Fruit fly (Drosophila melanogaster) whole organism, embryonic: Measurements from ENCODE around the gene CG2124.

Experiments used
- Abd-B ChIP-seq: fragments of 200-800 bp; sonication (Bioruptor generic); optimal IDR thresholded peaks from 2 replicates; lab custom pipeline; 2018; ENCODE audit warnings: missing biosample characterization, mild to moderate bottlenecking, missing genetic modification characterization, moderate library complexity
- BEAF-32 ChIP-seq: fragments of 200-800 bp; sonication (Bioruptor generic); optimal IDR thresholded peaks from 3 replicates; lab custom pipeline; 2017; ENCODE audit warnings: missing biosample characterization, missing genetic modification characterization, mild to moderate bottlenecking, moderate library complexity, missing genetic modification reagents
- CG10979 ChIP-seq: fragments of 200-800 bp; sonication (Bioruptor generic); optimal IDR thresholded peaks from 2 replicates; lab custom pipeline; 2018; ENCODE audit warnings: missing biosample characterization, mild to moderate bottlenecking, missing genetic modification characterization, moderate library complexity
- CG12104 ChIP-seq: fragments of 200-800 bp; sonication (Bioruptor generic); optimal IDR thresholded peaks from 3 replicates; lab custom pipeline; 2016; ENCODE audit warnings: missing biosample characterization, missing genetic modification characterization
- CG12659 ChIP-seq: fragments of 200-800 bp; sonication (Bioruptor generic); optimal IDR thresholded peaks from 3 replicates; lab custom pipeline; 2017; ENCODE audit warnings: mild to moderate bottlenecking, missing biosample characterization, missing genetic modification reagents, missing genetic modification characterization
- CG14014 ChIP-seq: fragments of 200-800 bp; sonication (Bioruptor generic); IDR thresholded peaks from 2 replicates; pipeline ENCODE4 v1.3.6; 2022; ENCODE audit warnings: missing biosample characterization, missing genetic modification characterization
- CG16779 ChIP-seq: fragments of 200-800 bp; sonication (Bioruptor generic); IDR thresholded peaks from 2 replicates; pipeline ENCODE4 v1.3.6; 2022; ENCODE audit warnings: missing biosample characterization, missing genetic modification characterization
- CG2199 ChIP-seq: fragments of 200-800 bp; sonication (Bioruptor generic); IDR thresholded peaks from 3 replicates; pipeline ENCODE4 v1.3.6; 2022; ENCODE audit warnings: missing biosample characterization, missing genetic modification characterization
- CG2678 ChIP-seq: fragments of 200-800 bp; sonication (Bioruptor generic); optimal IDR thresholded peaks from 3 replicates; lab custom pipeline; 2019; ENCODE audit warnings: missing biosample characterization, mild to moderate bottlenecking, missing genetic modification characterization, moderate library complexity
- CG34224 ChIP-seq: fragments of 200-800 bp; sonication (Bioruptor generic); IDR thresholded peaks from 3 replicates; pipeline ENCODE4 v1.3.6; 2022; ENCODE audit warnings: missing biosample characterization, missing genetic modification characterization; ENCODE audit not compliant: partially characterized antibody
- CG34422 ChIP-seq: fragments of 200-800 bp; sonication (Bioruptor generic); IDR thresholded peaks from 3 replicates; pipeline ENCODE4 v1.3.6; 2022; ENCODE audit warnings: missing biosample characterization, missing genetic modification characterization
- CG6254 ChIP-seq: fragments of 200-800 bp; sonication (Bioruptor generic); optimal IDR thresholded peaks from 3 replicates; lab custom pipeline; 2017; ENCODE audit warnings: mild to moderate bottlenecking, missing biosample characterization, missing genetic modification reagents, missing genetic modification characterization
- CG7928 ChIP-seq: fragments of 200-800 bp; sonication (Bioruptor generic); optimal IDR thresholded peaks from 2 replicates; lab custom pipeline; 2017; ENCODE audit warnings: missing biosample characterization, mild to moderate bottlenecking, missing genetic modification characterization
- CG8359 ChIP-seq: fragments of 200-800 bp; sonication (Bioruptor generic); optimal IDR thresholded peaks from 2 replicates; lab custom pipeline; 2017; ENCODE audit warnings: missing biosample characterization, mild to moderate bottlenecking, missing genetic modification characterization, borderline replicate concordance
- CG9727 ChIP-seq: fragments of 200-800 bp; sonication (Bioruptor generic); optimal IDR thresholded peaks from 3 replicates; lab custom pipeline; 2017; ENCODE audit warnings: missing biosample characterization, mild to moderate bottlenecking, missing genetic modification characterization
- CG9876 ChIP-seq: fragments of 200-800 bp; sonication (Bioruptor generic); optimal IDR thresholded peaks from 2 replicates; lab custom pipeline; 2016; ENCODE audit warnings: missing biosample characterization, missing genetic modification characterization
- Chrac-16 ChIP-seq: fragments of 200-800 bp; sonication (Bioruptor generic); optimal IDR thresholded peaks from 3 replicates; lab custom pipeline; 2016; ENCODE audit warnings: missing biosample characterization, missing genetic modification characterization
- Dbx ChIP-seq: fragments of 200-800 bp; sonication (Bioruptor generic); IDR thresholded peaks from 3 replicates; pipeline ENCODE4 v1.3.6; 2022; ENCODE audit warnings: missing biosample characterization, missing genetic modification characterization
- Fer1 ChIP-seq: fragments of 200-800 bp; sonication (Bioruptor generic); optimal IDR thresholded peaks from 2 replicates; lab custom pipeline; 2017; ENCODE audit warnings: missing biosample characterization, mild to moderate bottlenecking, missing genetic modification characterization
- GATAe ChIP-seq: fragments of 200-800 bp; sonication (Bioruptor generic); conservative IDR thresholded peaks from 2 replicates; pipeline ENCODE4 v1.3.6; 2022; ENCODE audit warnings: missing biosample characterization, missing genetic modification characterization
- H2.0 ChIP-seq: fragments of 200-800 bp; sonication (Bioruptor generic); IDR thresholded peaks from 2 replicates; pipeline ENCODE4 v1.3.6; 2022; ENCODE audit warnings: missing biosample characterization, missing genetic modification characterization
- HHEX ChIP-seq: fragments of 200-800 bp; sonication (Bioruptor generic); optimal IDR thresholded peaks from 3 replicates; lab custom pipeline; 2017; ENCODE audit warnings: missing biosample characterization, mild to moderate bottlenecking, missing genetic modification characterization, missing genetic modification reagents
- Hmr ChIP-seq: fragments of 200-800 bp; sonication (Bioruptor generic); optimal IDR thresholded peaks from 3 replicates; lab custom pipeline; 2017; ENCODE audit warnings: mild to moderate bottlenecking, missing biosample characterization, missing genetic modification reagents, missing genetic modification characterization
- Hr78 ChIP-seq, 2 experiments: fragments of 200-800 bp in 1 of 2; fragments of >200 bp in 1 of 2; sonication (Bioruptor generic) in 1 of 2; optimal IDR thresholded peaks; 2 replicates each; lab custom pipeline; 2017 to 2019; ENCODE audit warnings: missing biosample characterization in 2 of 2, missing genetic modification characterization in 2 of 2, mild to moderate bottlenecking in 1 of 2, moderate library complexity in 1 of 2
- Lhr ChIP-seq: fragments of 200-800 bp; sonication (Bioruptor generic); optimal IDR thresholded peaks from 3 replicates; lab custom pipeline; 2017; ENCODE audit warnings: mild to moderate bottlenecking, missing biosample characterization, missing genetic modification reagents, missing genetic modification characterization
- Lpt ChIP-seq: fragments of >200 bp; optimal IDR thresholded peaks from 2 replicates; lab custom pipeline; 2018; ENCODE audit warnings: missing biosample characterization, missing genetic modification characterization
- MBD-R2 ChIP-seq: fragments of 200-800 bp; sonication (Bioruptor generic); IDR thresholded peaks from 2 replicates; pipeline ENCODE4 v1.3.6; 2022; ENCODE audit warnings: missing biosample characterization, missing genetic modification characterization
- Pdp1 ChIP-seq, 2 experiments: fragments of 200-800 bp; sonication (Bioruptor generic); optimal IDR thresholded peaks; 3 replicates each; lab custom pipeline; 2016; ENCODE audit warnings: missing biosample characterization in 2 of 2, missing genetic modification characterization in 2 of 2, mild to moderate bottlenecking in 1 of 2, moderate library complexity in 1 of 2
- Scr ChIP-seq: fragments of 200-800 bp; sonication (Bioruptor generic); IDR thresholded peaks from 2 replicates; pipeline ENCODE4 v1.3.6; 2022; ENCODE audit warnings: missing biosample characterization, missing genetic modification characterization; ENCODE audit not compliant: partially characterized antibody
- Six4 ChIP-seq: fragments of 200-800 bp; sonication (Bioruptor generic); optimal IDR thresholded peaks from 2 replicates; lab custom pipeline; 2016; ENCODE audit warnings: missing biosample characterization, missing genetic modification characterization
- Taf1 ChIP-seq: fragments of 200-800 bp; sonication (Bioruptor generic); IDR thresholded peaks from 2 replicates; pipeline ENCODE4 v1.3.6; 2022; ENCODE audit warnings: missing biosample characterization, missing genetic modification characterization
- ato ChIP-seq: fragments of 200-800 bp; sonication (Bioruptor generic); IDR thresholded peaks from 2 replicates; pipeline ENCODE4 v1.3.6; 2022; ENCODE audit warnings: missing biosample characterization, missing genetic modification characterization; ENCODE audit not compliant: partially characterized antibody
- btn ChIP-seq: fragments of 200-800 bp; sonication (Bioruptor generic); optimal IDR thresholded peaks from 2 replicates; lab custom pipeline; 2016; ENCODE audit warnings: missing biosample characterization, missing genetic modification characterization
- dpn ChIP-seq, 2 experiments: fragments of 200-800 bp; sonication (Bioruptor generic); optimal IDR thresholded peaks; 3 replicates each; lab custom pipeline; 2016; ENCODE audit warnings: missing biosample characterization in 2 of 2, missing genetic modification characterization in 2 of 2
- ewg ChIP-seq: fragments of 200-800 bp; sonication (Bioruptor generic); optimal IDR thresholded peaks from 3 replicates; lab custom pipeline; 2017; ENCODE audit warnings: mild to moderate bottlenecking, missing biosample characterization, missing genetic modification reagents, missing genetic modification characterization
- eyg ChIP-seq: fragments of 200-800 bp; sonication (Bioruptor generic); optimal IDR thresholded peaks from 3 replicates; lab custom pipeline; 2016; ENCODE audit warnings: missing biosample characterization, missing genetic modification characterization
- fd3F ChIP-seq: fragments of 200-800 bp; sonication (Bioruptor generic); optimal IDR thresholded peaks from 2 replicates; lab custom pipeline; 2018; ENCODE audit warnings: missing biosample characterization, mild to moderate bottlenecking, missing genetic modification characterization, moderate library complexity
- gce ChIP-seq: fragments of 200-800 bp; sonication (Bioruptor generic); IDR thresholded peaks from 3 replicates; pipeline ENCODE4 v1.3.6; 2022; ENCODE audit warnings: missing biosample characterization, missing genetic modification characterization
- insv ChIP-seq, 2 experiments: fragments of 200-800 bp; sonication (Bioruptor generic); optimal IDR thresholded peaks; 3 replicates each; lab custom pipeline; 2016 to 2018; ENCODE audit warnings: missing biosample characterization in 2 of 2, missing genetic modification characterization in 2 of 2
- phol ChIP-seq: fragments of 200-800 bp; sonication (Bioruptor generic); optimal IDR thresholded peaks from 3 replicates; lab custom pipeline; 2018; ENCODE audit warnings: missing biosample characterization, mild to moderate bottlenecking, missing genetic modification characterization, moderate library complexity
- prd ChIP-seq, 3 experiments: fragments of >200 bp in 2 of 3; fragments of 200-800 bp in 1 of 3; sonication (Bioruptor generic) in 1 of 3; optimal IDR thresholded peaks in 2 of 3; IDR thresholded peaks in 1 of 3; 2 replicates in 2 of 3; 3 replicates in 1 of 3; pipeline versions ENCODE4 v1.3.6 to Lab custom; 2017 to 2022; ENCODE audit warnings: missing biosample characterization in 1 of 3, missing genetic modification characterization in 1 of 3
- sna ChIP-seq: fragments of 200-800 bp; sonication (Bioruptor generic); IDR thresholded peaks from 2 replicates; pipeline ENCODE4 v1.3.6; 2022; ENCODE audit warnings: missing biosample characterization, missing genetic modification characterization; ENCODE audit not compliant: partially characterized antibody
- sqz ChIP-seq: fragments of 200-800 bp; sonication (Bioruptor generic); optimal IDR thresholded peaks from 3 replicates; lab custom pipeline; 2018; ENCODE audit warnings: missing biosample characterization, mild to moderate bottlenecking, missing genetic modification characterization
- stwl ChIP-seq: fragments of 200-800 bp; sonication (Bioruptor generic); optimal IDR thresholded peaks from 3 replicates; lab custom pipeline; 2018; ENCODE audit warnings: missing biosample characterization, mild to moderate bottlenecking, missing genetic modification characterization, moderate library complexity
- tio ChIP-seq: fragments of 200-800 bp; sonication (Bioruptor generic); optimal IDR thresholded peaks from 2 replicates; lab custom pipeline; 2017; ENCODE audit warnings: missing biosample characterization, missing genetic modification characterization, inconsistent platforms
- zfh2 ChIP-seq: fragments of 200-800 bp; sonication (Bioruptor generic); optimal IDR thresholded peaks from 2 replicates; lab custom pipeline; 2016; ENCODE audit warnings: missing biosample characterization, missing genetic modification characterization

CG2124 gene

dm6 chrX:10547070-10547856 is 48.7 kb upstream of the CG2124 start (continued):
- TF ChIP-seq ato (no peak), btn (peak; percentile 85), CG10979 (tag; lab: Kevin White, UChicago) (peak; percentile 90), CG12659 (GFP tag; lab: Kevin White, UChicago) (peak; percentile 89), CG34224 (no peak), CG14014 (GFP tag; lab: Robert Waterston, UW) (peak; percentile 86), zfh2 (GFP tag; lab: Kevin White, UChicago) (peak; percentile 60), CG16779 (GFP tag; lab: Robert Waterston, UW) (0 out of 2 replicates have a peak, but pooled peaks have one; percentile 14), Scr (GFP tag; lab: Robert Waterston, UW) (no peak), CG6254 (peak; percentile 80), stwl (tag; lab: Kevin White, UChicago) (no peak), sna (no peak), Pdp1 (GFP tag; optimal IDR thresholded peaks at IDR 0.05; lab: Kevin White, UChicago) (peak; percentile 84 to 87), prd (optimal IDR thresholded peaks at IDR 0.05; lab: Kevin White, UChicago) (no peak), prd (GFP tag; IDR thresholded peaks at IDR 0.05; lab: Robert Waterston, UW) (peak; percentile 93), BEAF-32 (GFP tag; lab: Kevin White, UChicago) (peak; percentile 4), CG12104 (GFP tag; lab: Kevin White, UChicago) (peak; percentile 87), eyg (GFP tag; lab: Kevin White, UChicago) (peak; percentile 81), phol (tag; lab: Kevin White, UChicago) (peak; percentile 93), CG8359 (GFP tag; lab: Kevin White, UChicago) (peak; percentile 81), sqz (GFP tag; lab: Kevin White, UChicago) (peak; percentile 76), Chrac-16 (GFP tag; lab: Kevin White, UChicago) (peak; percentile 84), CG9876 (GFP tag; lab: Kevin White, UChicago) (peak; percentile 78), CG2678 (tag; lab: Kevin White, UChicago) (peak; percentile 93), CG2199 (GFP tag; lab: Robert Waterston, UW) (peak; percentile 90), tio (GFP tag; lab: Kevin White, UChicago) (peak; percentile 84), H2.0 (GFP tag; lab: Robert Waterston, UW) (peak; percentile 85), insv (GFP tag; optimal IDR thresholded peaks at IDR 0.05; lab: Kevin White, UChicago) (no peak), Lhr (GFP tag; lab: Kevin White, UChicago) (peak; percentile 78), gce (GFP tag; lab: Robert Waterston, UW) (peak; percentile 86), HHEX (GFP tag; lab: Kevin White, UChicago) (peak; percentile 75), CG9727 (GFP tag; lab: Kevin White, UChicago) (peak; percentile 88), MBD-R2 (GFP tag; lab: Robert Waterston, UW) (peak; percentile 38; the same call in 1 of the 2 replicates), CG7928 (GFP tag; lab: Kevin White, UChicago) (peak; percentile 31), Abd-B (GFP tag; lab: Kevin White, UChicago) (peak; percentile 90), Hr78 (GFP tag; optimal IDR thresholded peaks at IDR 0.05; lab: Kevin White, UChicago) (peak in 1 of 2 experiments; percentile 82), GATAe (0 out of 2 replicates have a peak, but pooled peaks have one; percentile 20), Hmr (GFP tag; lab: Kevin White, UChicago) (peak; percentile 66), Taf1 (GFP tag; lab: Robert Waterston, UW) (no peak), Dbx (GFP tag; lab: Robert Waterston, UW) (peak; percentile 54; the same call in 1 of the 3 replicates), fd3F (peak; percentile 71), Six4 (GFP tag; lab: Kevin White, UChicago) (peak; percentile 79), Fer1 (peak; percentile 81), dpn (GFP tag; optimal IDR thresholded peaks at IDR 0.05; lab: Kevin White, UChicago) (peak; percentile 84 to 85), ewg (GFP tag; lab: Kevin White, UChicago) (peak; percentile 82), Lpt (GFP tag; lab: Kevin White, UChicago) (no peak), CG34422 (GFP tag; lab: Robert Waterston, UW) (peak; percentile 90)
